Fruit fly (Drosophila melanogaster) whole organism, embryonic: Measurements from ENCODE around the gene Dsor1.

ENCODE experiments used
- Atf-2 ChIP-seq: fragments of 200-800 bp; sonication (Bioruptor generic); optimal IDR thresholded peaks from 2 replicates; lab custom pipeline; 2016; ENCODE audit warnings: missing biosample characterization, missing genetic modification characterization
- BEAF-32 ChIP-seq: fragments of 200-800 bp; sonication (Bioruptor generic); optimal IDR thresholded peaks from 3 replicates; lab custom pipeline; 2017; ENCODE audit warnings: missing biosample characterization, missing genetic modification characterization, mild to moderate bottlenecking, moderate library complexity, missing genetic modification reagents
- BtbVII ChIP-seq: fragments of 200-800 bp; sonication (Bioruptor generic); optimal IDR thresholded peaks from 3 replicates; lab custom pipeline; 2017; ENCODE audit warnings: missing biosample characterization, mild to moderate bottlenecking, missing genetic modification characterization
- Bteb2 ChIP-seq: fragments of 200-800 bp; sonication (Bioruptor generic); optimal IDR thresholded peaks from 2 replicates; lab custom pipeline; 2016; ENCODE audit warnings: missing biosample characterization, missing genetic modification characterization
- C15 ChIP-seq: fragments of 200-800 bp; sonication (Bioruptor generic); IDR thresholded peaks from 3 replicates; pipeline ENCODE4 v1.3.6; 2022; ENCODE audit warnings: missing biosample characterization, missing genetic modification characterization
- CG10431 ChIP-seq: fragments of 200-800 bp; sonication (Bioruptor generic); optimal IDR thresholded peaks from 3 replicates; lab custom pipeline; 2018; ENCODE audit warnings: missing biosample characterization, mild to moderate bottlenecking, missing genetic modification characterization
- CG10462 ChIP-seq: fragments of 200-800 bp; sonication (Bioruptor generic); optimal IDR thresholded peaks from 2 replicates; lab custom pipeline; 2016; ENCODE audit warnings: missing biosample characterization, missing genetic modification characterization
- CG10565 ChIP-seq: fragments of 200-800 bp; sonication (Bioruptor generic); optimal IDR thresholded peaks from 3 replicates; lab custom pipeline; 2016; ENCODE audit warnings: missing biosample characterization, mild to moderate bottlenecking, missing genetic modification characterization
- CG12219 ChIP-seq: fragments of 200-800 bp; sonication (Bioruptor generic); optimal IDR thresholded peaks from 3 replicates; lab custom pipeline; 2018; ENCODE audit warnings: missing biosample characterization, mild to moderate bottlenecking, missing genetic modification characterization
- CG12299 ChIP-seq: fragments of 200-800 bp; sonication (Bioruptor generic); optimal IDR thresholded peaks from 2 replicates; lab custom pipeline; 2018; ENCODE audit warnings: missing biosample characterization, mild to moderate bottlenecking, missing genetic modification characterization
- CG12391 ChIP-seq: fragments of 200-800 bp; sonication (Bioruptor generic); optimal IDR thresholded peaks from 3 replicates; lab custom pipeline; 2018; ENCODE audit warnings: missing biosample characterization, mild to moderate bottlenecking, missing genetic modification characterization, moderate library complexity
- CG12659 ChIP-seq: fragments of 200-800 bp; sonication (Bioruptor generic); optimal IDR thresholded peaks from 3 replicates; lab custom pipeline; 2017; ENCODE audit warnings: mild to moderate bottlenecking, missing biosample characterization, missing genetic modification reagents, missing genetic modification characterization
- CG14965 ChIP-seq: fragments of 200-800 bp; sonication (Bioruptor generic); optimal IDR thresholded peaks from 2 replicates; lab custom pipeline; 2016; ENCODE audit warnings: missing biosample characterization, missing genetic modification characterization, borderline replicate concordance
- CG17328 ChIP-seq: fragments of 200-800 bp; sonication (Bioruptor generic); IDR thresholded peaks from 2 replicates; pipeline ENCODE4 v1.3.6; 2022; ENCODE audit warnings: missing biosample characterization, missing genetic modification characterization
- CG17359 ChIP-seq: fragments of 200-800 bp; sonication (Bioruptor generic); optimal IDR thresholded peaks from 3 replicates; lab custom pipeline; 2018; ENCODE audit warnings: missing biosample characterization, mild to moderate bottlenecking, missing genetic modification characterization, moderate library complexity
- CG2129 ChIP-seq: fragments of 200-800 bp; sonication (Bioruptor generic); IDR thresholded peaks from 2 replicates; pipeline ENCODE4 v1.3.6; 2022; ENCODE audit warnings: missing biosample characterization, missing genetic modification characterization; ENCODE audit not compliant: partially characterized antibody
- CG2202 ChIP-seq: fragments of 200-800 bp; sonication (Bioruptor generic); optimal IDR thresholded peaks from 2 replicates; lab custom pipeline; 2018; ENCODE audit warnings: missing biosample characterization, mild to moderate bottlenecking, missing genetic modification characterization
- CG31224 ChIP-seq: fragments of 200-800 bp; sonication (Bioruptor generic); IDR thresholded peaks from 2 replicates; pipeline ENCODE4 v1.3.6; 2022; ENCODE audit warnings: missing biosample characterization, missing genetic modification characterization
- CG6791 ChIP-seq: fragments of 200-800 bp; sonication (Bioruptor generic); IDR thresholded peaks from 3 replicates; pipeline ENCODE4 v1.3.6; 2022; ENCODE audit warnings: missing biosample characterization, missing genetic modification characterization; ENCODE audit not compliant: partially characterized antibody
- CG6813 ChIP-seq: fragments of 200-800 bp; sonication (Bioruptor generic); optimal IDR thresholded peaks from 2 replicates; lab custom pipeline; 2017; ENCODE audit warnings: missing biosample characterization, missing genetic modification characterization, mild to moderate bottlenecking, moderate library complexity, missing genetic modification reagents
- CG8924 ChIP-seq: fragments of 200-800 bp; optimal IDR thresholded peaks from 3 replicates; lab custom pipeline; 2019; ENCODE audit warnings: missing biosample characterization, mild to moderate bottlenecking, missing genetic modification characterization, moderate library complexity
- CG9876 ChIP-seq: fragments of 200-800 bp; sonication (Bioruptor generic); optimal IDR thresholded peaks from 2 replicates; lab custom pipeline; 2016; ENCODE audit warnings: missing biosample characterization, missing genetic modification characterization
- ERR ChIP-seq: fragments of 200-800 bp; sonication (Bioruptor generic); optimal IDR thresholded peaks from 2 replicates; lab custom pipeline; 2016; ENCODE audit warnings: missing biosample characterization, missing genetic modification characterization
- Eip74EF ChIP-seq, 2 experiments: fragments of 200-800 bp in 1 of 2; fragments of >200 bp in 1 of 2; sonication (Bioruptor generic) in 1 of 2; optimal IDR thresholded peaks; 2 replicates each; lab custom pipeline; 2017 to 2019; ENCODE audit warnings: missing biosample characterization in 2 of 2, missing genetic modification characterization in 2 of 2, mild to moderate bottlenecking in 1 of 2, moderate library complexity in 1 of 2
- HLH54F ChIP-seq: fragments of 200-800 bp; sonication (Bioruptor generic); optimal IDR thresholded peaks from 3 replicates; lab custom pipeline; 2016; ENCODE audit warnings: missing biosample characterization, missing genetic modification characterization
- Hr39 ChIP-seq: fragments of >200 bp; optimal IDR thresholded peaks from 2 replicates; lab custom pipeline; 2017
- MTF-1 ChIP-seq: fragments of 200-800 bp; sonication (Bioruptor generic); optimal IDR thresholded peaks from 2 replicates; lab custom pipeline; 2018; ENCODE audit warnings: missing biosample characterization, mild to moderate bottlenecking, missing genetic modification characterization, borderline replicate concordance
- Nf-YC ChIP-seq: fragments of 200-800 bp; optimal IDR thresholded peaks from 3 replicates; lab custom pipeline; 2019; ENCODE audit warnings: missing biosample characterization, mild to moderate bottlenecking, missing genetic modification characterization, moderate library complexity
- Ssrp ChIP-seq: fragments of 200-800 bp; sonication (Bioruptor generic); optimal IDR thresholded peaks from 2 replicates; lab custom pipeline; 2018; ENCODE audit warnings: missing biosample characterization, mild to moderate bottlenecking, missing genetic modification characterization, moderate library complexity
- az2 ChIP-seq: fragments of 200-800 bp; sonication (Bioruptor generic); optimal IDR thresholded peaks from 3 replicates; lab custom pipeline; 2016; ENCODE audit warnings: missing biosample characterization, missing genetic modification characterization
- cwo ChIP-seq: fragments of 200-800 bp; sonication (Bioruptor generic); optimal IDR thresholded peaks from 3 replicates; lab custom pipeline; 2017; ENCODE audit warnings: missing biosample characterization, missing genetic modification characterization, mild to moderate bottlenecking, moderate library complexity, missing genetic modification reagents
- dan ChIP-seq: fragments of 200-800 bp; sonication (Bioruptor generic); IDR thresholded peaks from 2 replicates; pipeline ENCODE4 v1.3.6; 2022; ENCODE audit warnings: missing biosample characterization, missing genetic modification characterization
- dysf ChIP-seq: fragments of 200-800 bp; sonication (Bioruptor generic); IDR thresholded peaks from 3 replicates; pipeline ENCODE4 v1.3.6; 2022; ENCODE audit warnings: missing biosample characterization, missing genetic modification characterization
- gsb ChIP-seq: fragments of 200-800 bp; sonication (Bioruptor generic); IDR thresholded peaks from 2 replicates; pipeline ENCODE4 v1.3.6; 2022; ENCODE audit warnings: missing biosample characterization, missing genetic modification characterization
- gsb-n ChIP-seq: fragments of 200-800 bp; sonication (Bioruptor generic); optimal IDR thresholded peaks from 3 replicates; lab custom pipeline; 2018; ENCODE audit warnings: missing biosample characterization, mild to moderate bottlenecking, missing genetic modification characterization
- hkb ChIP-seq, 2 experiments: fragments of 200-800 bp in 1 of 2; fragments of >200 bp in 1 of 2; sonication (Bioruptor generic) in 1 of 2; IDR thresholded peaks in 1 of 2; optimal IDR thresholded peaks in 1 of 2; 2 replicates each; pipeline versions ENCODE4 v1.3.6 to Lab custom; 2017 to 2022; ENCODE audit warnings: missing biosample characterization in 1 of 2, missing genetic modification characterization in 1 of 2
- lov ChIP-seq, 2 experiments: fragments of 200-800 bp in 1 of 2; fragments of >200 bp in 1 of 2; sonication (Bioruptor generic) in 1 of 2; IDR thresholded peaks in 1 of 2; optimal IDR thresholded peaks in 1 of 2; 2 replicates in 1 of 2; 3 replicates in 1 of 2; pipeline versions ENCODE4 v1.3.6 to Lab custom; 2017 to 2022; ENCODE audit warnings: missing biosample characterization in 1 of 2, missing genetic modification characterization in 1 of 2
- p53 ChIP-seq: fragments of 200-800 bp; sonication (Bioruptor generic); optimal IDR thresholded peaks from 2 replicates; lab custom pipeline; 2016; ENCODE audit warnings: missing biosample characterization, missing genetic modification characterization
- salm ChIP-seq: fragments of 200-800 bp; sonication (Bioruptor generic); optimal IDR thresholded peaks from 2 replicates; lab custom pipeline; 2018; ENCODE audit warnings: missing biosample characterization, mild to moderate bottlenecking, missing genetic modification characterization
- slou ChIP-seq: fragments of 200-800 bp; sonication (Bioruptor generic); optimal IDR thresholded peaks from 3 replicates; lab custom pipeline; 2016; ENCODE audit warnings: missing biosample characterization, missing genetic modification characterization
- wek ChIP-seq: fragments of 200-800 bp; sonication (Bioruptor generic); optimal IDR thresholded peaks from 3 replicates; lab custom pipeline; 2018; ENCODE audit warnings: missing biosample characterization, mild to moderate bottlenecking, missing genetic modification characterization, moderate library complexity
- zf30C ChIP-seq: fragments of 200-800 bp; sonication (Bioruptor generic); optimal IDR thresholded peaks from 3 replicates; lab custom pipeline; 2018; ENCODE audit warnings: missing biosample characterization, mild to moderate bottlenecking, missing genetic modification characterization

Gene Dsor1

dm6 chrX:9201866-9202681 lies 45.1 kb upstream of the Dsor1 start (continued):
- no peak for TF ChIP-seq az2
- peak; percentile 68 for TF ChIP-seq CG6813 (GFP tag; lab: Kevin White, UChicago)
- TF ChIP-seq lov (optimal IDR thresholded peaks at IDR 0.05; lab: Kevin White, UChicago), result no peak
- TF ChIP-seq lov (GFP tag; IDR thresholded peaks at IDR 0.05; lab: Robert Waterston, UW), result 0 out of 3 replicates have a peak, but pooled peaks have one; percentile 42
- TF ChIP-seq Nf-YC, result peak; percentile 56
- no peak for TF ChIP-seq wek (GFP tag; lab: Kevin White, UChicago)
- peak; percentile 79 for TF ChIP-seq zf30C (GFP tag; lab: Kevin White, UChicago)
- TF ChIP-seq CG14965, result no peak
- peak; percentile 83 for TF ChIP-seq cwo
- peak; percentile 87 for TF ChIP-seq CG12659 (GFP tag; lab: Kevin White, UChicago)
- TF ChIP-seq CG2129 (GFP tag; lab: Robert Waterston, UW), result no peak
- no peak for TF ChIP-seq Atf-2
- peak in 1 of 2 experiments; percentile 31 for TF ChIP-seq Eip74EF (GFP tag; optimal IDR thresholded peaks at IDR 0.05; lab: Kevin White, UChicago)
- TF ChIP-seq gsb (GFP tag; lab: Robert Waterston, UW), result peak; percentile 83
- no peak for TF ChIP-seq CG10431 (GFP tag; lab: Kevin White, UChicago)
- no peak for TF ChIP-seq CG2202
- TF ChIP-seq CG17328 (GFP tag; lab: Robert Waterston, UW), result peak; percentile 40; the same call in 1 of the 2 replicates
- no peak for TF ChIP-seq dan (GFP tag; lab: Robert Waterston, UW)
- TF ChIP-seq p53 (GFP tag; lab: Kevin White, UChicago), result no peak
- peak; percentile 60 for TF ChIP-seq CG17359 (tag; lab: Kevin White, UChicago)
- TF ChIP-seq Ssrp, result no peak
- TF ChIP-seq Hr39, result no peak
- peak; percentile 89 for TF ChIP-seq CG31224
- peak; percentile 70 for TF ChIP-seq C15 (GFP tag; lab: Robert Waterston, UW)
- TF ChIP-seq CG12219 (GFP tag; lab: Kevin White, UChicago), result peak; percentile 19
- TF ChIP-seq CG10565 (GFP tag; lab: Kevin White, UChicago), result no peak
- TF ChIP-seq salm (tag; lab: Kevin White, UChicago), result peak; percentile 10
- peak; percentile 63 for TF ChIP-seq MTF-1 (GFP tag; lab: Kevin White, UChicago)
- TF ChIP-seq HLH54F (GFP tag; lab: Kevin White, UChicago), result peak; percentile 21
- TF ChIP-seq slou (GFP tag; lab: Kevin White, UChicago), result no peak
- TF ChIP-seq hkb (optimal IDR thresholded peaks at IDR 0.05; lab: Kevin White, UChicago), result no peak
- peak; percentile 64 for TF ChIP-seq hkb (GFP tag; IDR thresholded peaks at IDR 0.05; lab: Robert Waterston, UW)
- TF ChIP-seq CG10462, result no peak
- no peak for TF ChIP-seq Bteb2 (GFP tag; lab: Kevin White, UChicago)
- TF ChIP-seq dysf (GFP tag; lab: Robert Waterston, UW), result peak; percentile 91
- peak; percentile 55 for TF ChIP-seq CG12299
- TF ChIP-seq BtbVII (GFP tag; lab: Kevin White, UChicago), result peak; percentile 80
- no peak for TF ChIP-seq CG9876 (GFP tag; lab: Kevin White, UChicago)
- TF ChIP-seq BEAF-32 (GFP tag; lab: Kevin White, UChicago), result no peak
- peak; percentile 76 for TF ChIP-seq CG12391 (tag; lab: Kevin White, UChicago)
- TF ChIP-seq ERR (GFP tag; lab: Kevin White, UChicago), result no peak
- TF ChIP-seq CG6791, result no peak
- no peak for TF ChIP-seq gsb-n (tag; lab: Kevin White, UChicago)
- TF ChIP-seq CG8924 (tag; lab: Kevin White, UChicago), result peak; percentile 84
